Worm (Caenorhabditis elegans) whole organism, young adult: Measurements from ENCODE around the gene twk-3.

Experiments
- F49E8.2 ChIP-seq: sonication (generic microtip); optimal IDR thresholded peaks from 3 replicates; lab custom pipeline; 2017; ENCODE audit warnings: missing genetic modification characterization, mild to moderate bottlenecking, missing compliant biosample characterization, antibody characterized with exemption, moderate library complexity; ENCODE audit not compliant: insufficient read depth
- ama-1 ChIP-seq, 3 experiments: fragments of 150-350 bp in 1 of 3; sonication (generic microtip) in 2 of 3; optimal IDR thresholded peaks; 2 replicates each; lab custom pipeline; 2014 to 2018; ENCODE audit warnings: missing biosample characterization in 2 of 3, missing genetic modification characterization in 2 of 3, missing genetic modification reagents in 2 of 3
- bed-2 ChIP-seq: fragments of 200-800 bp; sonication (Bioruptor generic); IDR thresholded peaks from 2 replicates; pipeline ENCODE4 v1.3.6; 2022; ENCODE audit warnings: missing genetic modification reagents, missing genetic modification characterization, missing compliant biosample characterization
- dox-1 ChIP-seq: fragments of 200-800 bp; sonication (Bioruptor generic); IDR thresholded peaks from 2 replicates; pipeline ENCODE4 v1.3.6; 2022; ENCODE audit warnings: missing genetic modification reagents, missing genetic modification characterization, missing compliant biosample characterization
- dpl-1 ChIP-seq: fragments of 150-350 bp; optimal IDR thresholded peaks from 2 replicates; lab custom pipeline; 2014; ENCODE audit warnings: missing biosample characterization, missing genetic modification reagents, missing genetic modification characterization
- ets-4 ChIP-seq: fragments of 200-800 bp; sonication (Bioruptor generic); optimal IDR thresholded peaks from 2 replicates; lab custom pipeline; 2018; ENCODE audit warnings: mild to moderate bottlenecking, missing genetic modification characterization, missing compliant biosample characterization
- mxl-1 ChIP-seq: sonication (generic microtip); optimal IDR thresholded peaks from 2 replicates; lab custom pipeline; 2016; ENCODE audit warnings: missing genetic modification characterization, missing compliant biosample characterization
- nfyb-1 ChIP-seq: fragments of 200-800 bp; sonication (Bioruptor generic); IDR thresholded peaks from 2 replicates; pipeline ENCODE4 v1.3.6; 2022; ENCODE audit warnings: missing genetic modification reagents, missing genetic modification characterization, missing compliant biosample characterization
- nhr-90 ChIP-seq: sonication (generic microtip); optimal IDR thresholded peaks from 2 replicates; lab custom pipeline; 2016; ENCODE audit warnings: missing genotype, mild to moderate bottlenecking, missing genetic modification characterization, missing compliant biosample characterization
- pha-4 ChIP-seq: fragments of 150-350 bp; sonication (generic microtip); optimal IDR thresholded peaks from 2 replicates; lab custom pipeline; 2014; ENCODE audit warnings: missing biosample characterization, missing genetic modification reagents, missing genetic modification characterization
- sea-2 ChIP-seq: fragments of 200-800 bp; sonication (Bioruptor generic); IDR thresholded peaks from 2 replicates; pipeline ENCODE4 v1.3.6; 2022; ENCODE audit warnings: missing genetic modification characterization, missing compliant biosample characterization
- unc-62 ChIP-seq: fragments of 150-350 bp; optimal IDR thresholded peaks from 2 replicates; lab custom pipeline; 2014; ENCODE audit warnings: missing biosample characterization, missing genetic modification reagents, missing genetic modification characterization
- ztf-22 ChIP-seq: fragments of 200-800 bp; sonication (Bioruptor generic); optimal IDR thresholded peaks from 2 replicates; lab custom pipeline; 2018; ENCODE audit warnings: mild to moderate bottlenecking, missing genetic modification characterization, moderate library complexity, missing compliant biosample characterization

DNA sequence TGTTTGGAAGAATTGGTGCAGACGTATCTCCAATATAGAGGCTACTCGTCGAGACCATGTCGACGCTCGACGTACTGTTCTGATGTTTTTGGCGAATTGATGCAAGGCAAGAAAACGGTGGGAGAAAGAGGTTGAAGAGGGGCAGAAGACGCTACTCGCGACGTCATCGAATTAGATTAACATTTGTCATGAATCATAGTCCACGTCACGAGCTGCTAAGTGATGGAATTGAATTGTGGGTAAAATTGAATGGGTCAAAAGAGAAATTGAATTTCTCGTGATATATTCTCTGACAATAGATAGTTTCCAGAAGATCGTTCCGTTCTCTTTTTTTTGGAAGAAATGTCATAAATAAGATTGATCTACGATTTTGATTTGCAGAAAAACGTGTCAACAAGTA is 47.1 kb upstream of the twk-3 start:
- TF ChIP-seq nhr-90 = no peak
- TF ChIP-seq nfyb-1 (GFP tag; lab: Robert Waterston, UW) = no peak
- TF ChIP-seq unc-62 (GFP tag; lab: Kevin White, UChicago) = no peak
- no peak for TF ChIP-seq dpl-1 (GFP tag; lab: Kevin White, UChicago)
- TF ChIP-seq pha-4 = no peak
- TF ChIP-seq ztf-22 (GFP tag; lab: Kevin White, UChicago) = no peak
- no peak for TF ChIP-seq mxl-1 (tag; lab: Kevin White, UChicago)
- no peak for TF ChIP-seq ets-4 (GFP tag; lab: Kevin White, UChicago)
- TF ChIP-seq dox-1 = no peak
- no peak for TF ChIP-seq ama-1 (optimal IDR thresholded peaks at IDR 0.05; lab: Kevin White, UChicago)
- TF ChIP-seq ama-1 (GFP tag; optimal IDR thresholded peaks at IDR 0.05; lab: Kevin White, UChicago) = no peak
- no peak for TF ChIP-seq sea-2
- no peak for TF ChIP-seq bed-2 (GFP tag; lab: Robert Waterston, UW)
- TF ChIP-seq F49E8.2 (tag; lab: Kevin White, UChicago) = no peak
